Fruit fly (Drosophila melanogaster) whole organism, embryonic: ENCODE measurements around the gene CG32706.

Source experiments
- CG10366 ChIP-seq: fragments of 200-800 bp; sonication (Bioruptor generic); IDR thresholded peaks from 2 replicates; pipeline ENCODE4 v1.3.6; 2022; ENCODE audit warnings: missing biosample characterization, missing genetic modification characterization
- CG10431 ChIP-seq: fragments of 200-800 bp; sonication (Bioruptor generic); optimal IDR thresholded peaks from 3 replicates; lab custom pipeline; 2018; ENCODE audit warnings: missing biosample characterization, mild to moderate bottlenecking, missing genetic modification characterization
- CG10462 ChIP-seq: fragments of 200-800 bp; sonication (Bioruptor generic); optimal IDR thresholded peaks from 2 replicates; lab custom pipeline; 2016; ENCODE audit warnings: missing biosample characterization, missing genetic modification characterization
- CG11093 ChIP-seq: fragments of 200-800 bp; sonication (Bioruptor generic); IDR thresholded peaks from 3 replicates; pipeline ENCODE4 v1.3.6; 2022; ENCODE audit warnings: missing biosample characterization, missing genetic modification characterization
- CG11504 ChIP-seq: fragments of 200-800 bp; sonication (Bioruptor generic); optimal IDR thresholded peaks from 3 replicates; lab custom pipeline; 2019; ENCODE audit warnings: missing biosample characterization, mild to moderate bottlenecking, missing genetic modification characterization, moderate library complexity
- CG11723 ChIP-seq: fragments of 200-800 bp; sonication (Bioruptor generic); optimal IDR thresholded peaks from 2 replicates; lab custom pipeline; 2017; ENCODE audit warnings: missing biosample characterization, mild to moderate bottlenecking, missing genetic modification characterization
- CG12299 ChIP-seq: fragments of 200-800 bp; sonication (Bioruptor generic); optimal IDR thresholded peaks from 2 replicates; lab custom pipeline; 2018; ENCODE audit warnings: missing biosample characterization, mild to moderate bottlenecking, missing genetic modification characterization
- CG12942 ChIP-seq: fragments of 200-800 bp; sonication (Bioruptor generic); optimal IDR thresholded peaks from 3 replicates; lab custom pipeline; 2016; ENCODE audit warnings: missing biosample characterization, missing genetic modification characterization
- CG13296 ChIP-seq: fragments of 200-800 bp; sonication (Bioruptor generic); optimal IDR thresholded peaks from 3 replicates; lab custom pipeline; 2018; ENCODE audit warnings: missing biosample characterization, mild to moderate bottlenecking, missing genetic modification characterization
- CG13775 ChIP-seq: fragments of 200-800 bp; sonication (Bioruptor generic); optimal IDR thresholded peaks from 3 replicates; lab custom pipeline; 2017; ENCODE audit warnings: missing biosample characterization, mild to moderate bottlenecking, missing genetic modification characterization
- CG16813 ChIP-seq: fragments of 200-800 bp; sonication (Bioruptor generic); IDR thresholded peaks from 3 replicates; pipeline ENCODE4 v1.3.6; 2022; ENCODE audit warnings: missing biosample characterization, missing genetic modification characterization; ENCODE audit not compliant: partially characterized antibody
- CG17186 ChIP-seq: fragments of 200-800 bp; sonication (Bioruptor generic); optimal IDR thresholded peaks from 3 replicates; lab custom pipeline; 2017; ENCODE audit warnings: missing biosample characterization, missing genetic modification reagents, missing genetic modification characterization
- CG1792 ChIP-seq: fragments of 200-800 bp; sonication (Bioruptor generic); optimal IDR thresholded peaks from 2 replicates; lab custom pipeline; 2016; ENCODE audit warnings: missing biosample characterization, missing genetic modification characterization
- CG2202 ChIP-seq: fragments of 200-800 bp; sonication (Bioruptor generic); optimal IDR thresholded peaks from 2 replicates; lab custom pipeline; 2018; ENCODE audit warnings: missing biosample characterization, mild to moderate bottlenecking, missing genetic modification characterization
- CG30403 ChIP-seq: fragments of 200-800 bp; sonication (Bioruptor generic); optimal IDR thresholded peaks from 3 replicates; lab custom pipeline; 2016; ENCODE audit warnings: missing biosample characterization, missing genetic modification characterization
- CG3407 ChIP-seq: fragments of 200-800 bp; sonication (Bioruptor generic); optimal IDR thresholded peaks from 2 replicates; lab custom pipeline; 2018; ENCODE audit warnings: missing biosample characterization, mild to moderate bottlenecking, missing genetic modification characterization
- CG4328 ChIP-seq: fragments of 200-800 bp; sonication (Bioruptor generic); optimal IDR thresholded peaks from 3 replicates; lab custom pipeline; 2017; ENCODE audit warnings: missing biosample characterization, missing genetic modification reagents, missing genetic modification characterization
- CG4820 ChIP-seq: fragments of 200-800 bp; sonication (Bioruptor generic); optimal IDR thresholded peaks from 3 replicates; lab custom pipeline; 2016; ENCODE audit warnings: missing biosample characterization, missing genetic modification characterization
- CG4854 ChIP-seq: fragments of 200-800 bp; sonication (Bioruptor generic); optimal IDR thresholded peaks from 2 replicates; lab custom pipeline; 2016; ENCODE audit warnings: missing biosample characterization, missing genetic modification characterization, inconsistent platforms
- CG8478 ChIP-seq: fragments of >200 bp; optimal IDR thresholded peaks from 2 replicates; lab custom pipeline; 2018
- Camta ChIP-seq: fragments of 200-800 bp; sonication (Bioruptor generic); optimal IDR thresholded peaks from 2 replicates; lab custom pipeline; 2016; ENCODE audit warnings: missing biosample characterization, missing genetic modification characterization
- Dbx ChIP-seq: fragments of 200-800 bp; sonication (Bioruptor generic); IDR thresholded peaks from 3 replicates; pipeline ENCODE4 v1.3.6; 2022; ENCODE audit warnings: missing biosample characterization, missing genetic modification characterization
- Dek ChIP-seq: fragments of 200-800 bp; sonication (Bioruptor generic); optimal IDR thresholded peaks from 3 replicates; lab custom pipeline; 2019; ENCODE audit warnings: missing biosample characterization, mild to moderate bottlenecking, missing genetic modification characterization, moderate library complexity
- Dll ChIP-seq: fragments of 200-800 bp; sonication (Bioruptor generic); IDR thresholded peaks from 4 replicates; pipeline ENCODE4 v1.3.6; 2022; ENCODE audit warnings: missing biosample characterization, missing genetic modification characterization; ENCODE audit not compliant: partially characterized antibody
- H2.0 ChIP-seq: fragments of 200-800 bp; sonication (Bioruptor generic); IDR thresholded peaks from 2 replicates; pipeline ENCODE4 v1.3.6; 2022; ENCODE audit warnings: missing biosample characterization, missing genetic modification characterization
- HmgD ChIP-seq: fragments of 200-800 bp; sonication (Bioruptor generic); optimal IDR thresholded peaks from 3 replicates; lab custom pipeline; 2016; ENCODE audit warnings: missing biosample characterization, missing genetic modification characterization
- MTF-1 ChIP-seq: fragments of 200-800 bp; sonication (Bioruptor generic); optimal IDR thresholded peaks from 2 replicates; lab custom pipeline; 2018; ENCODE audit warnings: missing biosample characterization, mild to moderate bottlenecking, missing genetic modification characterization, borderline replicate concordance
- Meics ChIP-seq: fragments of 200-800 bp; sonication (Bioruptor generic); optimal IDR thresholded peaks from 2 replicates; lab custom pipeline; 2017; ENCODE audit warnings: missing biosample characterization, mild to moderate bottlenecking, missing genetic modification characterization
- NC2α ChIP-seq: fragments of 200-800 bp; sonication (Bioruptor generic); optimal IDR thresholded peaks from 2 replicates; lab custom pipeline; 2016; ENCODE audit warnings: missing biosample characterization, missing genetic modification characterization
- NC2β ChIP-seq: fragments of 200-800 bp; sonication (Bioruptor generic); optimal IDR thresholded peaks from 2 replicates; lab custom pipeline; 2016; ENCODE audit warnings: missing biosample characterization, missing genetic modification characterization
- Ptx1 ChIP-seq: fragments of 200-800 bp; sonication (Bioruptor generic); IDR thresholded peaks from 2 replicates; pipeline ENCODE4 v1.3.6; 2022; ENCODE audit warnings: missing biosample characterization, missing genetic modification characterization
- Sox102F ChIP-seq: fragments of 200-800 bp; sonication (Bioruptor generic); optimal IDR thresholded peaks from 2 replicates; lab custom pipeline; 2018; ENCODE audit warnings: missing biosample characterization, mild to moderate bottlenecking, missing genetic modification characterization, moderate library complexity
- Sry-β ChIP-seq: fragments of 200-800 bp; sonication (Bioruptor generic); optimal IDR thresholded peaks from 2 replicates; lab custom pipeline; 2018; ENCODE audit warnings: missing biosample characterization, mild to moderate bottlenecking, missing genetic modification characterization, moderate library complexity
- ab ChIP-seq: fragments of 200-800 bp; sonication (Bioruptor generic); optimal IDR thresholded peaks from 2 replicates; lab custom pipeline; 2016; ENCODE audit warnings: missing biosample characterization, missing genetic modification characterization
- aop ChIP-seq: fragments of 200-800 bp; sonication (Bioruptor generic); IDR thresholded peaks from 2 replicates; pipeline ENCODE4 v1.3.6; 2022; ENCODE audit warnings: missing biosample characterization, missing genetic modification characterization
- az2 ChIP-seq: fragments of 200-800 bp; sonication (Bioruptor generic); optimal IDR thresholded peaks from 3 replicates; lab custom pipeline; 2016; ENCODE audit warnings: missing biosample characterization, missing genetic modification characterization
- bcd ChIP-seq: fragments of 200-800 bp; sonication (Bioruptor generic); optimal IDR thresholded peaks from 2 replicates; lab custom pipeline; 2017; ENCODE audit warnings: missing biosample characterization, mild to moderate bottlenecking, missing genetic modification characterization
- crc ChIP-seq: fragments of 200-800 bp; sonication (Bioruptor generic); optimal IDR thresholded peaks from 2 replicates; lab custom pipeline; 2016; ENCODE audit warnings: missing biosample characterization, missing genetic modification characterization
- ems ChIP-seq: fragments of 200-800 bp; sonication (Bioruptor generic); optimal IDR thresholded peaks from 3 replicates; lab custom pipeline; 2016; ENCODE audit warnings: missing biosample characterization, missing genetic modification characterization
- fd102C ChIP-seq: fragments of 200-800 bp; sonication (Bioruptor generic); optimal IDR thresholded peaks from 2 replicates; lab custom pipeline; 2018; ENCODE audit warnings: missing biosample characterization, mild to moderate bottlenecking, missing genetic modification characterization, moderate library complexity
- hth ChIP-seq: fragments of >200 bp; optimal IDR thresholded peaks from 2 replicates; lab custom pipeline; 2017; ENCODE audit warnings: inconsistent platforms
- jigr1 ChIP-seq: fragments of 200-800 bp; sonication (Bioruptor generic); IDR thresholded peaks from 3 replicates; pipeline ENCODE4 v1.3.6; 2022; ENCODE audit warnings: missing biosample characterization, missing genetic modification characterization
- kah ChIP-seq: fragments of 200-800 bp; sonication (Bioruptor generic); optimal IDR thresholded peaks from 2 replicates; lab custom pipeline; 2018; ENCODE audit warnings: missing biosample characterization, mild to moderate bottlenecking, missing genetic modification characterization
- klu ChIP-seq: fragments of 200-800 bp; sonication (Bioruptor generic); IDR thresholded peaks from 2 replicates; pipeline ENCODE4 v1.3.6; 2022; ENCODE audit warnings: missing biosample characterization, missing genetic modification characterization
- pnt ChIP-seq: fragments of 200-800 bp; sonication (Bioruptor generic); optimal IDR thresholded peaks from 3 replicates; lab custom pipeline; 2016; ENCODE audit warnings: missing biosample characterization, missing genetic modification characterization
- pros ChIP-seq: fragments of 200-800 bp; sonication (Bioruptor generic); optimal IDR thresholded peaks from 3 replicates; lab custom pipeline; 2019; ENCODE audit warnings: missing biosample characterization, mild to moderate bottlenecking, missing genetic modification characterization, moderate library complexity
- ranshi ChIP-seq: fragments of 200-800 bp; sonication (Bioruptor generic); IDR thresholded peaks from 2 replicates; pipeline ENCODE4 v1.3.6; 2022; ENCODE audit warnings: missing biosample characterization, missing genetic modification characterization
- scrt ChIP-seq: fragments of 200-800 bp; sonication (Bioruptor generic); optimal IDR thresholded peaks from 2 replicates; lab custom pipeline; 2018; ENCODE audit warnings: missing biosample characterization, mild to moderate bottlenecking, missing genetic modification characterization, moderate library complexity
- sens ChIP-seq: fragments of 200-800 bp; sonication (Bioruptor generic); peaks from one replicate; lab custom pipeline; 2016; ENCODE audit warnings: missing biosample characterization, missing genetic modification characterization
- sr ChIP-seq: fragments of 200-800 bp; sonication (Bioruptor generic); IDR thresholded peaks from 3 replicates; pipeline ENCODE4 v1.3.6; 2022; ENCODE audit warnings: missing biosample characterization, missing genetic modification characterization
- zen ChIP-seq: fragments of 200-800 bp; sonication (Bioruptor generic); optimal IDR thresholded peaks from 3 replicates; lab custom pipeline; 2018; ENCODE audit warnings: missing biosample characterization, mild to moderate bottlenecking, missing genetic modification characterization, moderate library complexity

Gene CG32706

DNA sequence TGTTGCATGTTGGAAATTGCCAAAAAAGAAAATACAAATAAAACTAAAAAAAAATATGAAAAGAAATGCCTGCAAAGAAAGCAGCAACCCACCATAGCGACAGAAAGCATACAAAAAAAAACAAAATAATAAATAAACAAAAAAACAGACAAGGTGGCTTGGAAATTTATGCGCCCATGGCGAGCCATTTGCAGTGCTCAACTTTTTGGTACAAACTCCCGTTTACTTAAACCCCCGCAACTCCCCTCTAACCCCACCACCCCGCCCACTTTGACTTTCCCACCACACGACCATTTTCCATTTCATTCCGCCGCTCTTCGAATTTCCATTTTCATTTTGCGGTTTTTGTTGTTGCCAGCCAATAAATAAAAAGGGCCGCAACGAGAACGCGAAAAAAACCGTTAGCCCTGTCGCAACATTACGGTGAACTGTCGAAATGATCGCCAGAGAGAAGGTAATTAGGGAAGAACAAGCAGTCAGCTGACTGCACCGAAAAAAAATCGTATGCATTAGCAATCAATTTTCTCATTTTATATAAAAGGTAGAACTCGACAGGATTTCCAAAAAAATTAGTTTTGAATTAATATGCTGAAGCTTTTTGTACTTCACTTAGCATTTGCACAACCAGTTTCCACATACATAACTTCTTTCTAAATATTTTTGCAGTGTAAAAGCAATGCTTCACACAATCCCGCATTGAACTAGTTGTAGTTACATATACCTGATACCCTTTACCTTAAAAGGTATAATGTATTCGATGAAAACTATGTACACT, 50.0 kb downstream of the CG32706 start (continued):
- TF ChIP-seq CG8478: no peak
- TF ChIP-seq HmgD (GFP tag; lab: Kevin White, UChicago): no peak
- peak; percentile 91 for TF ChIP-seq sens
- TF ChIP-seq MTF-1 (GFP tag; lab: Kevin White, UChicago): no peak
- no peak for TF ChIP-seq CG10462 (GFP tag; lab: Kevin White, UChicago)
- peak; percentile 16 for TF ChIP-seq CG4820 (GFP tag; lab: Kevin White, UChicago)
- TF ChIP-seq Sry-β (GFP tag; lab: Kevin White, UChicago): no peak
- no peak for TF ChIP-seq klu (GFP tag; lab: Robert Waterston, UW)
- peak; percentile 28 for TF ChIP-seq crc (GFP tag; lab: Kevin White, UChicago)
- TF ChIP-seq CG1792 (GFP tag; lab: Kevin White, UChicago): no peak
- no peak for TF ChIP-seq fd102C (GFP tag; lab: Kevin White, UChicago)
- peak; percentile 68 for TF ChIP-seq Ptx1
- TF ChIP-seq Dbx: no peak
- TF ChIP-seq zen (tag; lab: Kevin White, UChicago): peak; percentile 60
- TF ChIP-seq aop: no peak
- peak; percentile 31 for TF ChIP-seq bcd (GFP tag; lab: Kevin White, UChicago)
- TF ChIP-seq CG3407: peak; percentile 25
- TF ChIP-seq sr (GFP tag; lab: Robert Waterston, UW): no peak
- peak; percentile 41 for TF ChIP-seq Camta (GFP tag; lab: Kevin White, UChicago)
- peak; percentile 79 for TF ChIP-seq CG11504 (tag; lab: Kevin White, UChicago)
- TF ChIP-seq NC2α (GFP tag; lab: Kevin White, UChicago): peak; percentile 4
- TF ChIP-seq pnt: peak; percentile 37
- peak; percentile 45 for TF ChIP-seq Meics (GFP tag; lab: Kevin White, UChicago)
- no peak for TF ChIP-seq ranshi (GFP tag; lab: Robert Waterston, UW)
- peak; percentile 14 for TF ChIP-seq ems (GFP tag; lab: Kevin White, UChicago)
- TF ChIP-seq CG13296 (GFP tag; lab: Kevin White, UChicago): no peak
- no peak for TF ChIP-seq CG4328 (GFP tag; lab: Kevin White, UChicago)
- no peak for TF ChIP-seq CG12299 (tag; lab: Kevin White, UChicago)
- no peak for TF ChIP-seq CG16813
- no peak for TF ChIP-seq hth (lab: Kevin White, UChicago)
- TF ChIP-seq CG13775 (GFP tag; lab: Kevin White, UChicago): peak; percentile 16
- TF ChIP-seq CG17186: no peak
- peak; percentile 12 for TF ChIP-seq CG12942 (GFP tag; lab: Kevin White, UChicago)
- no peak for TF ChIP-seq CG2202 (tag; lab: Kevin White, UChicago)
- TF ChIP-seq ab: no peak
- no peak for TF ChIP-seq scrt (GFP tag; lab: Kevin White, UChicago)
- TF ChIP-seq jigr1 (GFP tag; lab: Robert Waterston, UW): no peak
- TF ChIP-seq CG11093: no peak
- peak; percentile 7 for TF ChIP-seq kah
- peak; percentile 39 for TF ChIP-seq NC2β (GFP tag; lab: Kevin White, UChicago)
- peak; percentile 49 for TF ChIP-seq CG30403 (GFP tag; lab: Kevin White, UChicago)
- peak; percentile 2 for TF ChIP-seq Dek (tag; lab: Kevin White, UChicago)
- no peak for TF ChIP-seq CG10431
- TF ChIP-seq Sox102F (GFP tag; lab: Kevin White, UChicago): peak; percentile 74
- no peak for TF ChIP-seq CG4854 (GFP tag; lab: Kevin White, UChicago)
- TF ChIP-seq pros: no peak
- peak; percentile 30 for TF ChIP-seq H2.0 (GFP tag; lab: Robert Waterston, UW)
- no peak for TF ChIP-seq Dll (GFP tag; lab: Robert Waterston, UW)
- TF ChIP-seq CG11723: peak; percentile 13
- TF ChIP-seq az2: peak; percentile 54
- TF ChIP-seq CG10366: peak; percentile 24; the same call in 1 of the 2 replicates
